Fruit fly (Drosophila melanogaster): ENCODE results near the gene CG33509.

The CG33509 gene

dm6 chr2L:21037723-21038122 is 48.6 kb downstream of the CG33509 start (continued):
- peak; percentile 25; the same call in 1 of the 2 replicates for TF ChIP-seq CG10321 (GFP tag; IDR thresholded peaks at IDR 0.05)
- TF ChIP-seq CG1603 (tag; optimal IDR thresholded peaks at IDR 0.05): peak; percentile 23
- peak; percentile 12 for TF ChIP-seq exex (tag; optimal IDR thresholded peaks at IDR 0.05)
- TF ChIP-seq D (optimal IDR thresholded peaks at IDR 0.05): no peak
- peak; percentile 61 for TF ChIP-seq D (GFP tag; optimal IDR thresholded peaks at IDR 0.05)
- peak; percentile 59 for TF ChIP-seq CG8359 (GFP tag; optimal IDR thresholded peaks at IDR 0.05; ENCODE audit: borderline replicate concordance)
- TF ChIP-seq CG7357 (GFP tag; IDR thresholded peaks at IDR 0.05): no peak
- no peak for TF ChIP-seq pnt (GFP tag; optimal IDR thresholded peaks at IDR 0.05)
- TF ChIP-seq Awh (GFP tag; IDR thresholded peaks at IDR 0.05): peak; percentile 75; the same call in 1 of the 2 replicates
- peak; percentile 61 for TF ChIP-seq wek (GFP tag; optimal IDR thresholded peaks at IDR 0.05)
- TF ChIP-seq pros (GFP tag; optimal IDR thresholded peaks at IDR 0.05): peak; percentile 16
- TF ChIP-seq Doc3 (GFP tag; IDR thresholded peaks at IDR 0.05; ENCODE audit: partially characterized antibody): no peak
- peak; percentile 63 for TF ChIP-seq Fer3 (tag; optimal IDR thresholded peaks at IDR 0.05)
- 0 out of 3 replicates have a peak, but pooled peaks have one; percentile 26 for TF ChIP-seq CG11695 (GFP tag; IDR thresholded peaks at IDR 0.05)
- TF ChIP-seq CG14667 (GFP tag; IDR thresholded peaks at IDR 0.05): no peak
- TF ChIP-seq ara (GFP tag; IDR thresholded peaks at IDR 0.05): peak; percentile 71
- TF ChIP-seq CG4617 (GFP tag; optimal IDR thresholded peaks at IDR 0.05; ENCODE audit: borderline replicate concordance): no peak
- TF ChIP-seq Fer1 (GFP tag; optimal IDR thresholded peaks at IDR 0.05): peak; percentile 57
- peak; percentile 22 for TF ChIP-seq Sox102F (GFP tag; optimal IDR thresholded peaks at IDR 0.05)
- peak; percentile 28 for TF ChIP-seq CG12236 (GFP tag; optimal IDR thresholded peaks at IDR 0.05)
- TF ChIP-seq fd64A (GFP tag; optimal IDR thresholded peaks at IDR 0.05): peak; percentile 88
- TF ChIP-seq CG8281 (tag; optimal IDR thresholded peaks at IDR 0.05): peak; percentile 50
- TF ChIP-seq chif (GFP tag; optimal IDR thresholded peaks at IDR 0.05): peak in 1 of 2 experiments; percentile 6
- TF ChIP-seq PHDP (tag; optimal IDR thresholded peaks at IDR 0.05): peak; percentile 31
- TF ChIP-seq Fer2 (tag; optimal IDR thresholded peaks at IDR 0.05): no peak
- TF ChIP-seq Eip74EF (GFP tag; optimal IDR thresholded peaks at IDR 0.05): peak in 1 of 2 experiments; percentile 18
- no peak for TF ChIP-seq CG12942 (GFP tag; optimal IDR thresholded peaks at IDR 0.05)
- TF ChIP-seq CG10267 (tag; optimal IDR thresholded peaks at IDR 0.05): peak; percentile 8
- TF ChIP-seq CG14014 (GFP tag; IDR thresholded peaks at IDR 0.05): peak; percentile 28; the same call in 1 of the 2 replicates
- TF ChIP-seq Nf-YC (tag; optimal IDR thresholded peaks at IDR 0.05): peak; percentile 17
- no peak for TF ChIP-seq sima (GFP tag; optimal IDR thresholded peaks at IDR 0.05)
- peak; percentile 62 for TF ChIP-seq CG4707 (GFP tag; optimal IDR thresholded peaks at IDR 0.05)
- peak; percentile 67 for TF ChIP-seq ATbp (GFP tag; optimal IDR thresholded peaks at IDR 0.05)
- TF ChIP-seq CG4360 (GFP tag; IDR thresholded peaks at IDR 0.05): peak; percentile 57
- TF ChIP-seq CG33557 (GFP tag; optimal IDR thresholded peaks at IDR 0.05): no peak
- peak; percentile 73 for TF ChIP-seq nau (GFP tag; optimal IDR thresholded peaks at IDR 0.05)
- TF ChIP-seq Mrtf (GFP tag; IDR thresholded peaks at IDR 0.05): no peak
- peak; percentile 88 for TF ChIP-seq CG7271 (tag; optimal IDR thresholded peaks at IDR 0.05)
- peak; percentile 69 for TF ChIP-seq Med (GFP tag)
- TF ChIP-seq tna (GFP tag; IDR thresholded peaks at IDR 0.05; ENCODE audit: partially characterized antibody): no peak
- TF ChIP-seq ham (GFP tag; IDR thresholded peaks at IDR 0.05): no peak
- TF ChIP-seq ttk (GFP tag; IDR thresholded peaks at IDR 0.05): no peak
- peak; percentile 31 for TF ChIP-seq CG15601 (tag; optimal IDR thresholded peaks at IDR 0.05)
- no peak for TF ChIP-seq dysf (GFP tag; IDR thresholded peaks at IDR 0.05)
- peak; percentile 64 for TF ChIP-seq CG14710 (tag; optimal IDR thresholded peaks at IDR 0.05)
- peak; percentile 36 for TF ChIP-seq odd (GFP tag; optimal IDR thresholded peaks at IDR 0.05)
- peak; percentile 75 for TF ChIP-seq BtbVII (GFP tag; optimal IDR thresholded peaks at IDR 0.05)
- TF ChIP-seq CG2712 (tag; optimal IDR thresholded peaks at IDR 0.05): peak; percentile 56
- no peak for TF ChIP-seq sd (tag; optimal IDR thresholded peaks at IDR 0.05)
- peak; percentile 66 for TF ChIP-seq CG17359 (tag; optimal IDR thresholded peaks at IDR 0.05)
